Fruit fly (Drosophila melanogaster): Measurements from ENCODE around the gene dj.

dj gene

dm6 chr3R:7093592-7093991, 34.5 kb downstream of the dj start (continued):
- no peak for TF ChIP-seq fd59A (GFP tag; optimal IDR thresholded peaks at IDR 0.05)
- no peak for TF ChIP-seq pdm3 (GFP tag; optimal IDR thresholded peaks at IDR 0.05)
- no peak for TF ChIP-seq CG10631 (GFP tag; optimal IDR thresholded peaks at IDR 0.05)
- no peak for TF ChIP-seq Smox (GFP tag; optimal IDR thresholded peaks at IDR 0.05)
- TF ChIP-seq Blimp-1 (GFP tag; optimal IDR thresholded peaks at IDR 0.05): no peak
- TF ChIP-seq net (GFP tag; optimal IDR thresholded peaks at IDR 0.05): no peak
- TF ChIP-seq CG15336 (GFP tag; IDR thresholded peaks at IDR 0.05): peak; percentile 14; the same call in 1 of the 2 replicates
- TF ChIP-seq achi (GFP tag; optimal IDR thresholded peaks at IDR 0.05): no peak
- no peak for TF ChIP-seq CG7368 (GFP tag; optimal IDR thresholded peaks at IDR 0.05)
- TF ChIP-seq dsx (GFP tag; optimal IDR thresholded peaks at IDR 0.05; ENCODE audit: poor library complexity, severe bottlenecking): no peak
- no peak for TF ChIP-seq CG11902 (GFP tag; optimal IDR thresholded peaks at IDR 0.05)
- no peak for TF ChIP-seq Ets96B (tag; optimal IDR thresholded peaks at IDR 0.05)

DNA sequence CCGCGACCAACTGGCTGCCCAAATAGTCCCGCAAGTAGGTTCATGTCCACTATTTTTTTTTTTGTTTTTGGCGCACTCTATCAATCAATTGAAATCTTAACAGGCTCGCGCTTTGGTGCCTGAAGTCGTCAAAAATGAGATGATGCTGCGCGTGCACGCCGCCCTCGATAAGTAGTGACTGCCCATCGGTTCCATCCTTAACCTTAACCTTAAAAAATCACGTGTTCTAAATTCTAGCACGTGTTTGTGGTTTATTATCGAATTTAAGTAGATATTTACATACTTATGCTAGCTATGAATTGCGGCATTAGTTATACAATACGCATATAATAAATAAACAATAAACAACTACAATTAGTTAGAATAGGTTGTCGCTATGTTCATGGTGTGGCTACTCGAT, 35.3 kb downstream of the dj start:
- no peak for TF ChIP-seq Smox (GFP tag; optimal IDR thresholded peaks at IDR 0.05)
- TF ChIP-seq svp (GFP tag): no peak
- TF ChIP-seq CG32006 (GFP tag; optimal IDR thresholded peaks at IDR 0.05): no peak
- no peak for TF ChIP-seq Met (GFP tag; optimal IDR thresholded peaks at IDR 0.05)
- no peak for TF ChIP-seq CG15336 (GFP tag; IDR thresholded peaks at IDR 0.05)
- TF ChIP-seq CG8119 (GFP tag; IDR thresholded peaks at IDR 0.05): no peak
- TF ChIP-seq Ets96B (tag; optimal IDR thresholded peaks at IDR 0.05): no peak
- TF ChIP-seq ss (GFP tag; optimal IDR thresholded peaks at IDR 0.05): no peak
- TF ChIP-seq CG6163 (GFP tag; IDR thresholded peaks at IDR 0.05): no peak
- TF ChIP-seq fkh (GFP tag; optimal IDR thresholded peaks at IDR 0.05): no peak
- TF ChIP-seq salr (GFP tag; optimal IDR thresholded peaks at IDR 0.05): no peak
- no peak for TF ChIP-seq CG10631 (GFP tag; optimal IDR thresholded peaks at IDR 0.05)
- TF ChIP-seq CG4318 (GFP tag; optimal IDR thresholded peaks at IDR 0.05): no peak
- no peak for TF ChIP-seq CG7368 (GFP tag; optimal IDR thresholded peaks at IDR 0.05)
- no peak for TF ChIP-seq CG6854 (GFP tag; optimal IDR thresholded peaks at IDR 0.05)
- TF ChIP-seq CG11902 (GFP tag; optimal IDR thresholded peaks at IDR 0.05): no peak
- TF ChIP-seq OdsH (GFP tag; optimal IDR thresholded peaks at IDR 0.05): no peak
- TF ChIP-seq Eip75B (GFP tag; optimal IDR thresholded peaks at IDR 0.05): no peak
- TF ChIP-seq CG6276 (GFP tag; optimal IDR thresholded peaks at IDR 0.05): no peak

DNA sequence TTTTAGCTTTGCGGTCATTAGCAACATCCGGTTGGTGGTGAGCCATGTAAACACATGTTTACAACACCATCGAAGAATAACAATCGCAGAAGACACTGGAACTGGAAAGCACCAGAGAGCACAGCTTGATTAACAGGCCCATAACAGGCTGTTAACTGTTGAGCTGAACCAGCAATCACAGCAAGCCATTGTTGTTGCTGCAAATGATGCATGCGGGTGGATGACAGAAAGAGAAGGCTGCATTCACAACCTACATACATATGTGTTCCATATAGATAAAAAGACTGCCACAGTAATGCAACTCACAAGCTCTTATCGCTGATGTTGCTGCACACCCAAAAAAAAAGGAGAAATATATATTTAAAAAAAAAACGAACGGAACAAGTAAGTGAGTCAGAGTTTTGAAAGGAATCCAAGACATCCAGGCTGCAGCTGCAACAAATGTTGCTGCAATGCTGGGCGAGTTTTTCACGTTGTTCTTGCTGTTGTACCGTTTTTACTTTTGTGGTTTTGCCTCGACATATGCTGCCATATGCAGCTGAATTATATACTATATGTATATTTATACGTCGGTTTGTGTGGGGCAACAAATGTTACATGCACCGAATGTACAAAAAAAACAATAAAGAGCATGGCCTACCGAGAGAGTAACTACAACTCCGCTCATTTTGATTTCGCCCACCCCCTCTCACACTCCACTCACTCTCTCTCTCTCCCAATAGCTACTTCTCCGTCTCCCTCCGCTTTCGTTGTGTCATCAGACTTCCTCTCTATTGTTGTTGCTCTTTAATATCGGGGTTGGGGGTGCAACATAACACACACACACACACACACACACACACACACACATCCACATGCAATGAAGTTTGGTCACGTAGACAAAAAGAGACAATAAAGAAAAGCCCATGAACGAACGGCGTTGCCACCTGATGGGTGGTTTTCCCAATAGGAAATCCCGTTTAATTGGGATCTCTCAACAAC, 44.0 kb downstream of the dj start:
- TF ChIP-seq CG10631 (GFP tag; optimal IDR thresholded peaks at IDR 0.05) (no peak), Gug (GFP tag; IDR thresholded peaks at IDR 0.05) (no peak), CG3919 (GFP tag; optimal IDR thresholded peaks at IDR 0.05) (peak; percentile 16), Ets21C (GFP tag; optimal IDR thresholded peaks at IDR 0.05) (no peak), CG1621 (tag; optimal IDR thresholded peaks at IDR 0.05) (peak; percentile 24), Lpt (GFP tag; optimal IDR thresholded peaks at IDR 0.05) (peak; percentile 64), CG11762 (GFP tag; optimal IDR thresholded peaks at IDR 0.05; ENCODE audit: insufficient read depth) (no peak), CG8319 (GFP tag; optimal IDR thresholded peaks at IDR 0.05) (no peak), CG7368 (GFP tag; optimal IDR thresholded peaks at IDR 0.05) (no peak), dsx (GFP tag; optimal IDR thresholded peaks at IDR 0.05; ENCODE audit: poor library complexity, severe bottlenecking) (peak; percentile 73), CG34406 (GFP tag; optimal IDR thresholded peaks at IDR 0.05) (no peak), Hr38 (GFP tag; optimal IDR thresholded peaks at IDR 0.05) (no peak), Sox15 (GFP tag; optimal IDR thresholded peaks at IDR 0.05) (no peak), CG6163 (GFP tag; IDR thresholded peaks at IDR 0.05) (peak; percentile 44; the same call in 2 of the 3 replicates), fd85E (GFP tag; optimal IDR thresholded peaks at IDR 0.05) (no peak), Blimp-1 (GFP tag; optimal IDR thresholded peaks at IDR 0.05) (no peak), CG6854 (GFP tag; optimal IDR thresholded peaks at IDR 0.05) (peak; percentile 8), svp (GFP tag) (peak; percentile 60), Ets96B (tag; optimal IDR thresholded peaks at IDR 0.05) (peak; percentile 23), achi (GFP tag; optimal IDR thresholded peaks at IDR 0.05) (no peak), CG16779 (tag; optimal IDR thresholded peaks at IDR 0.05) (peak; percentile 6), CG6276 (GFP tag; optimal IDR thresholded peaks at IDR 0.05) (no peak), eg (GFP tag; IDR thresholded peaks at IDR 0.05) (0 out of 3 replicates have a peak, but pooled peaks have one; percentile 29), net (GFP tag; optimal IDR thresholded peaks at IDR 0.05) (peak; percentile 5), CG10669 (GFP tag; optimal IDR thresholded peaks at IDR 0.05) (no peak), fd59A (GFP tag; optimal IDR thresholded peaks at IDR 0.05) (no peak), CG8119 (GFP tag; IDR thresholded peaks at IDR 0.05) (peak; percentile 41; the same call in 2 of the 3 replicates), CG15336 (GFP tag; IDR thresholded peaks at IDR 0.05) (peak; percentile 53; the same call in 1 of the 2 replicates), CG6792 (GFP tag; optimal IDR thresholded peaks at IDR 0.05) (no peak), fkh (GFP tag; optimal IDR thresholded peaks at IDR 0.05) (peak; percentile 78), OdsH (GFP tag; optimal IDR thresholded peaks at IDR 0.05) (no peak), Hr4 (GFP tag; optimal IDR thresholded peaks at IDR 0.05) (no peak), salr (GFP tag; optimal IDR thresholded peaks at IDR 0.05) (no peak), cyc (GFP tag; optimal IDR thresholded peaks at IDR 0.05) (no peak)

All from whole organism, prepupa.